Fruit fly (Drosophila melanogaster): ENCODE results near the gene Abd-B.

Gene Abd-B

dm6 chr3R:16972136-16972535 is at the start of gene Abd-B:
TSS of gene Abd-B (minus strand) at chr3R:16972236.
- TF ChIP-seq CG8478 (optimal IDR thresholded peaks at IDR 0.05): no peak
- TF ChIP-seq psq (optimal IDR thresholded peaks at IDR 0.05): no peak
- no peak for TF ChIP-seq usp (GFP tag; optimal IDR thresholded peaks at IDR 0.05)
- no peak for TF ChIP-seq pan (optimal IDR thresholded peaks at IDR 0.05)
- no peak for TF ChIP-seq EcR (GFP tag; optimal IDR thresholded peaks at IDR 0.05)
- TF ChIP-seq Dll (optimal IDR thresholded peaks at IDR 0.05): no peak

DNA sequence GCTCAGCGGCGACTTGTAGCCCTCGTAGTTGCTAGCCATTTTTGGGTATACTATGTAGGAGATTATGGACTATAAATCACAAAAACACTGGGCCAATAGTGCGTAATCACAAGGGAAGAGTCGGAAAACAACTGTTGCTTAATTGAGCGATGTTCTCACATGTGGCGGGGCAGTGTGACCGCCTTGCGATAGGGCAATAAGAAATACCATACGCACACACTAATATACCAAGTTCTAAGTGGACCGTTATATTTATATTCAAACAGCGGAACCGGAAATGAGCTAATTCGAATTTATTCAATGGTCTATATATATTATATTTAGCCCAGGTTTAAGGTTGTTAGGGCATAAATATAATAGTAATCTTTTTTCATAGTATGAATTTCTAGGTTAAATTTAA is 48.9 kb upstream of the Abd-B start, which contains the start of gene Adsl:
Gene Adsl (minus strand): TSS at position 165 of the 400 bp plus-strand sequence.
- TF ChIP-seq EcR (GFP tag; optimal IDR thresholded peaks at IDR 0.05) (no peak), Dll (optimal IDR thresholded peaks at IDR 0.05) (no peak), usp (GFP tag; optimal IDR thresholded peaks at IDR 0.05) (no peak), psq (optimal IDR thresholded peaks at IDR 0.05) (no peak), pan (optimal IDR thresholded peaks at IDR 0.05) (no peak), CG8478 (optimal IDR thresholded peaks at IDR 0.05) (no peak)

- TF ChIP-seq EcR (GFP tag; optimal IDR thresholded peaks at IDR 0.05) (no peak), Dll (optimal IDR thresholded peaks at IDR 0.05) (no peak), pan (optimal IDR thresholded peaks at IDR 0.05) (no peak), usp (GFP tag; optimal IDR thresholded peaks at IDR 0.05) (no peak), psq (optimal IDR thresholded peaks at IDR 0.05) (no peak), CG8478 (optimal IDR thresholded peaks at IDR 0.05) (no peak)
Observed at dm6 chr3R:17018902-17019527, 47.0 kb upstream of the Abd-B start.

DNA sequence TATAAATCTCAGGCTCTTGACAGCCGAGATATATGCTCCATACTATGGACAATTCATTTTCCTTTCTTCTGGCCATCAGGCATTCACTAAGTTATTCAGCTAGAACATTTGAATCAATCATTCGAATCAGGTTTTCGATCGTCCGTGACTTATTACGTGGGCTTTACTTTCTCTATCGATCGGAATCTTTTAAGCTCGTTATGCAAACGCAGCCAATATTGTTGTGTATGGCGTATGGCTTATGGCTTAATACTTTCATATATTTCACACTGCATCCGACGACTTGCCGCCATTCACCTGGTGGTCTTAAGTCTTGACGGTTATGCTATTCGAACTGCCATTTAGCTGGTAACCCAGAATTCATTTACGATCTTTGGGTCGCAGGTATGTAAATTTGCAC is 44.2 kb upstream of the Abd-B start:
- TF ChIP-seq CG8478 (optimal IDR thresholded peaks at IDR 0.05): no peak
- TF ChIP-seq EcR (GFP tag; optimal IDR thresholded peaks at IDR 0.05): no peak
- TF ChIP-seq psq (optimal IDR thresholded peaks at IDR 0.05): no peak
- no peak for TF ChIP-seq Dll (optimal IDR thresholded peaks at IDR 0.05)
- TF ChIP-seq usp (GFP tag; optimal IDR thresholded peaks at IDR 0.05): no peak
- TF ChIP-seq pan (optimal IDR thresholded peaks at IDR 0.05): no peak

dm6 chr3R:17014276-17014675 is 42.2 kb upstream of the Abd-B start, which contains the start of gene Pxd:
TSS of gene Pxd (plus strand) at chr3R:17014576.
- TF ChIP-seq Dll (optimal IDR thresholded peaks at IDR 0.05) (no peak), usp (GFP tag; optimal IDR thresholded peaks at IDR 0.05) (no peak), psq (optimal IDR thresholded peaks at IDR 0.05) (no peak), CG8478 (optimal IDR thresholded peaks at IDR 0.05) (no peak), pan (optimal IDR thresholded peaks at IDR 0.05) (no peak)

DNA sequence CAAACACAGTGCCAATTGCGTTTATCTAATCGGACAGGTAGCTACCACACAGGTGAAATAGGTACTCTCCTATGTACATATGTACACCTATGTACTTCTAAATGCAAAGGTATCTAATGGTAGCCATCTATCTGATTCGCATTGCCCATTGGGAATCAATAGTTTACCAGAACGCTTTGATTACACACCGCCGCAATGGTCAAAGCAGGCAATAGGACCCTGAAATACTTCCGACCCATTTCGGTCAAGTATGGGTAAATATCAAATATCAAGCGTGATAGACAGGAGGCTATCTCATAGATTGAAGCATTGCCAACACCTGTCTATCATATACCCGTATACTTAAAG is 36.6 kb upstream of the Abd-B start:
- TF ChIP-seq pan (optimal IDR thresholded peaks at IDR 0.05) (no peak), usp (GFP tag; optimal IDR thresholded peaks at IDR 0.05) (no peak)

DNA sequence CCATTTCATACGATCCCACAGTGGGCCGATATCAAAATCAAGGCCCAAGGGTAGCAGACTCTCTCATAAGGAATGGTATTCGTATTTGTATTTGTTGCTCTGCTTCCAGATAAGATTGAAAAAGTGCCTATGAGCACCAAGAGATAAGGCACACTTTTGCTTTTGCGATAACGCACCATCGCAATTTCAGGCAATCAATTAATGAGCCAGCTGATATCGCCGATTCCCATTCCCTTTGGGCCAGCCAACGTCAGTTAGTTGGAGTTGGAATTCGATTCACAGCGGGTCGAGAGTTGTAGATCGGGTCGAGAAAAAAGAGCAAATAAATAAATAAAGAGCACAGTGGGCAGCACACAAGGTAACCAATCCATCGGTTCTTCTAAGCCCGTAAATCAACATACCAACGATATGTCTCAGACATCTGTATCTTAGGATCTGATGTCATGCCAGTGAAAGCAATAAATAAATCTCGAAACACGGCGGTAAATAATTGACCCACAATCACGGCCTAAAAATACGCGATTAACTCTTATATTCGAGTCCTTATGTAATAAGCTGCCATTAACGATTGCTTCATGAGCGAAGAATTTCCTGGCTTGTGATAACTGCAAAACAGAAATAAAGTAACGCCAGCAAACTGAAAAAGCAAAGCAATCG is 36.1 kb upstream of the Abd-B start, which contains the start of gene CG8907:
Gene CG8907 (plus strand): TSS at position 252 of the 657 bp plus-strand sequence.
- TF ChIP-seq psq (optimal IDR thresholded peaks at IDR 0.05) (no peak), usp (GFP tag; optimal IDR thresholded peaks at IDR 0.05) (no peak), pan (optimal IDR thresholded peaks at IDR 0.05) (no peak), EcR (GFP tag; optimal IDR thresholded peaks at IDR 0.05) (no peak), Dll (optimal IDR thresholded peaks at IDR 0.05) (no peak), CG8478 (optimal IDR thresholded peaks at IDR 0.05) (no peak)

DNA sequence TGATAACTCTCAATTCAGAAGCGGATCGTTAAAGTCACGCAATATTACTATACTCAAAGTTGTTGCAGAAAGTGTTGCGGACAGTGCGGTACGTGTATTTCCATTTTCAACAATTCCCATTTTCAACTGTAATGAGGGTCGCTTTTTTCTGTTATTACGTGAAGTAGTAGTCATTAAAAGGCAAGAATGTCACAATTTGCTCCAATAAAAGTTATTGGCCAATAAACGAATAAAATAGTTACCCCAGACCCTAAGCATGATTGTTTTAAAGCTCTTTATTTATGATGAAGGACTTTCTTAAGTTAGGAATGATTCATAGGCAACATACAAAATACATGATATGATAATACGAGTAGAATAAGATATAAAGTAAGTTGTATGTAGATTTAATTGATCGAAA is 35.3 kb upstream of the Abd-B start:
- TF ChIP-seq usp (GFP tag; optimal IDR thresholded peaks at IDR 0.05): no peak
- no peak for TF ChIP-seq psq (optimal IDR thresholded peaks at IDR 0.05)
- TF ChIP-seq EcR (GFP tag; optimal IDR thresholded peaks at IDR 0.05): no peak
- TF ChIP-seq Dll (optimal IDR thresholded peaks at IDR 0.05): no peak
- no peak for TF ChIP-seq CG8478 (optimal IDR thresholded peaks at IDR 0.05)

DNA sequence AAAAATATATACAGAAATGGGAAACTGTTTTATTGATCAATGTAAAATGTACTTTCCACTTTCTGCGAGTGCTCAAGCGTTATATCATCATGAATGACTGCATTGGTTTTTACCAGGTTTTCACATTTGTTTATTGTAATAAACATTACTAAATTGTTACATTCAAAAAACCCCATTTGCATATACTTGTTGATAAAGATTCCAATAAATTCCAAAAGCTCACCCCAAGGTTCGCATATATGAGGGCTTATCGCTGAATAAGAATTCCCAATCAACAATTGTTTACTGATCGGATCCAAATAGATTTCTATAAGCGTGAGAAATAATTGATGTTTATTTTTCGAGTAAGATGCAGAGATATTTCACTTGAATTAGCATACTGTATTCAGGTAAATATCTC is 31.4 kb upstream of the Abd-B start:
- TF ChIP-seq Dll (optimal IDR thresholded peaks at IDR 0.05) (no peak), pan (optimal IDR thresholded peaks at IDR 0.05) (no peak)

DNA sequence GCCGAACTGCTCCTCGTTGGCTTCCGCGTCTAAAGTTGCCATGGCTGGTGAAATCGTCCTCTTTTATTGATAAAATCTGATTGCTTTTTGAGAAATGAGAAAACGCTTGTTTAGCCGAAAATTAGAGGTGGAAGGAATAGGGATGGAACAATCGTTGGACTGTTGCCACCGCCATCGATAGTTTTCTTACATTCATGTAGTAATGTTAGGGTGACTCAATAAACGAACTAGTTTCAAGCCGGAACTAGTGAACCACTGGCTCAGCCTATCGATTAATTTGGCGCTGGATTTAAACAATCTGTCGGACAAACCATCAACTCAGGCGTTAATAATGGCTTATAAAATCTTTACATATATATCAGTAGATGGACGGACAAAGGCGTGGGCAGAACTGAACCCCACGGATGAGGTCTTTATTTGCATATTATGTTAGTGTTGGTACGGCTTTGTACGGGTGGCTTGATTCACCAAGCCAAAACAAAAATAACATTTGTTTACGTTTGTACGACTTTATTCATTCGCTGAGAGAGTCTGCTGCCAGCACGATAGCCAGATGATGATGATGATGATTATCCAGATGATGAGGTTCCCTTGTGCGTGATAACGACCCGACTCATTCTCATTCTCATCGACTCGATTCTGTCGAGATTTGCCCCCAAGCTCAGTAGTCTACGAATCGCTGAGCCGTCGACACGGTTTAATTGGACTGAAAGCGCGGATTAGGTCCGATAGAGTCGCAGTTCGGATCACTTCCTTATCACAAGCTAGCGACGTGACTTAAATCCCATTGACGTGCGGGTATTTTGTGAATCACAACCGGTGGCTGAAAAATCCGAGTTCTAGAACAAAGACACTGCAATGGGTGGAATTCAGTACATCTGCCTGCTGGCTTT is 30.4 kb upstream of the Abd-B start, which contains the start of the genes Sf3a1 and Irc:
Gene Sf3a1 (minus strand): TSS at position 138 of the 893 bp plus-strand sequence.
Gene Irc (plus strand): TSS at position 658 of the 893 bp plus-strand sequence.
- TF ChIP-seq psq (optimal IDR thresholded peaks at IDR 0.05) (no peak), EcR (GFP tag; optimal IDR thresholded peaks at IDR 0.05) (no peak), Dll (optimal IDR thresholded peaks at IDR 0.05) (no peak), pan (optimal IDR thresholded peaks at IDR 0.05) (no peak), usp (GFP tag; optimal IDR thresholded peaks at IDR 0.05) (no peak), CG8478 (optimal IDR thresholded peaks at IDR 0.05) (no peak)

dm6 chr3R:16996059-16996959 is 24.3 kb upstream of the Abd-B start, which contains the start of the genes EMC2A and CG3534:
TSS of gene EMC2A (minus strand) at chr3R:16996071.
TSS of gene CG3534 (plus strand) at chr3R:16996446.
- TF ChIP-seq usp (GFP tag; optimal IDR thresholded peaks at IDR 0.05) (no peak), pan (optimal IDR thresholded peaks at IDR 0.05) (no peak), EcR (GFP tag; optimal IDR thresholded peaks at IDR 0.05) (no peak), psq (optimal IDR thresholded peaks at IDR 0.05) (no peak), Dll (optimal IDR thresholded peaks at IDR 0.05) (no peak), CG8478 (optimal IDR thresholded peaks at IDR 0.05) (no peak)
